Fruit fly (Drosophila melanogaster): ENCODE data around the gene UGP.

The UGP gene

DNA sequence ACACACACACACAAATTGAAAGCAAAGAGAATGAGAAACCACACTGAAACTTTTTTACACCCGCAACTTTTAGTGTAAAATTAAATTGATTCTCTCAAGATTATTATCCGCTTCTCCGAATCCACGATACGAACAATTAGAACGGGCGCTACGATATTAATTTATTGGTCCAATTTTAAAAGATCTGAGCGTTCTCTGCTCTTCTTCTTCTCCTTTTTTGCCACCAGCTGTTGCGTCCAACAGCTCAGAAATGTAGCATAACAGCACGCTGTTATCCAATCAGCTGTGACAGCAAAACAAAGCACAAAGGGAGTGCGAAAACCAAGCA lies at the start of gene UGP, which contains the start of gene Svip:
UGP (minus strand) TSS at position 223 of the 328 bp plus-strand sequence.
Svip (plus strand) TSS at position 287 of the 328 bp plus-strand sequence.
- TF ChIP-seq usp (GFP tag; optimal IDR thresholded peaks at IDR 0.05) (no peak), CG8478 (optimal IDR thresholded peaks at IDR 0.05) (no peak), psq (optimal IDR thresholded peaks at IDR 0.05) (no peak), pan (optimal IDR thresholded peaks at IDR 0.05) (no peak), EcR (GFP tag; optimal IDR thresholded peaks at IDR 0.05) (no peak), Dll (optimal IDR thresholded peaks at IDR 0.05) (no peak)

DNA sequence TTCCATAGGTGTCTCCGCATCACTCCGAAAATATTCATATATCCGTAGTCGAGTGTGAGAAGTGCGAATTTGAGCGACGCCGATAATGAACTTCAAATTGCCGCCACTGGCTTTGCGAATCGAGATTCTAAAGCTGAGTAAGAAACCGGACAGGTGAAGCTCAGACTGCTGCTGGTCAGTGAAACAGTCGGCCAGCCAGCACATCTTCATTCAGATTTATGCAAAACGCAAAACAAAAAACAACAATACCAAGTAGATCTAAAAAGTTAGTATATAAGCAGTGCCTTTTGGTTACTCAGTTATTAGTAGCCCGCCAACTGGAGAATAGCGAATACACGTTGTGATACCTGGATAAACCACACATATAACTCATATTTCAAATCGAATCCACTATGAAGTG lies 45.8 kb upstream of the UGP start, which contains the start of gene Cpr67B:
Cpr67B (plus strand) TSS at position 301 of the 400 bp plus-strand sequence.
- no peak for TF ChIP-seq pan (optimal IDR thresholded peaks at IDR 0.05)
- no peak for TF ChIP-seq EcR (GFP tag; optimal IDR thresholded peaks at IDR 0.05)
- no peak for TF ChIP-seq Dll (optimal IDR thresholded peaks at IDR 0.05)
- no peak for TF ChIP-seq psq (optimal IDR thresholded peaks at IDR 0.05)
- no peak for TF ChIP-seq CG8478 (optimal IDR thresholded peaks at IDR 0.05)
- TF ChIP-seq usp (GFP tag; optimal IDR thresholded peaks at IDR 0.05), result no peak

DNA sequence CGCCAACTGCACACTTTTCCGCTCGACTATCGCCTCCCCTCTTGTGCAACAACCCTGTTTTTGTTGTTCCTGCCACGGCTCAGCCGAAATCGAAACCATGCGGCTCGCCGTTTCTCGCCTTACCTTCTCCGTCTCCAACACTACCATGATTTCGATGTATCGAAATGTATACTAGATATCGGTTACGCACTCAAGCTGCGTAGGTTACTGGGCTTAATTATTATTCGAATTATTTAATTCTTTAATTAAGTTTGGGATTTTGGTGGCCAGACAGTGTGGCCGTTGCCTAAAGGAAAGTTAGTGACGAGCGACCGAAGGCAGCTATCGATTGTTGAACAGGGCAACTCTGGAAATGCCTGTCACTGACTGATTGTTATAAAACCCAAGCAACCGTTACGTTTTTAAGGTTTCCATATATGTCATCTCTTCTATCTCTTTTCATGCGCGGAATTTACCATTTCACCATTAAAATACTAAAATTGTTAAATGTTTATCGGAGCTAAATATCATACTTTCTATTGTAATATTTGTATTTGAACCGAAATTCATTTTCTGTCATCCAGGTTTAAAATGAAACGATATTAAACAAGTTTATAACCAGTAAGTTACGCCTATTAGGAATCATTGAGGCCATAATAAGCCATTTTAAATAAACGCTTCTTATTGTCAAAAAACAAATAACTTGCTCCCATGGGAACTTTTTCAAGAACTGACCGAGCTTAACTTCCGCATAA lies 43.6 kb upstream of the UGP start, which contains the start of gene eIF4E1:
eIF4E1 (minus strand) TSS at position 304 of the 734 bp plus-strand sequence.
- TF ChIP-seq CG8478 (optimal IDR thresholded peaks at IDR 0.05), result no peak
- TF ChIP-seq EcR (GFP tag; optimal IDR thresholded peaks at IDR 0.05), result no peak
- TF ChIP-seq Dll (optimal IDR thresholded peaks at IDR 0.05), result no peak
- TF ChIP-seq usp (GFP tag; optimal IDR thresholded peaks at IDR 0.05), result no peak
- no peak for TF ChIP-seq psq (optimal IDR thresholded peaks at IDR 0.05)
- TF ChIP-seq pan (optimal IDR thresholded peaks at IDR 0.05), result no peak

DNA sequence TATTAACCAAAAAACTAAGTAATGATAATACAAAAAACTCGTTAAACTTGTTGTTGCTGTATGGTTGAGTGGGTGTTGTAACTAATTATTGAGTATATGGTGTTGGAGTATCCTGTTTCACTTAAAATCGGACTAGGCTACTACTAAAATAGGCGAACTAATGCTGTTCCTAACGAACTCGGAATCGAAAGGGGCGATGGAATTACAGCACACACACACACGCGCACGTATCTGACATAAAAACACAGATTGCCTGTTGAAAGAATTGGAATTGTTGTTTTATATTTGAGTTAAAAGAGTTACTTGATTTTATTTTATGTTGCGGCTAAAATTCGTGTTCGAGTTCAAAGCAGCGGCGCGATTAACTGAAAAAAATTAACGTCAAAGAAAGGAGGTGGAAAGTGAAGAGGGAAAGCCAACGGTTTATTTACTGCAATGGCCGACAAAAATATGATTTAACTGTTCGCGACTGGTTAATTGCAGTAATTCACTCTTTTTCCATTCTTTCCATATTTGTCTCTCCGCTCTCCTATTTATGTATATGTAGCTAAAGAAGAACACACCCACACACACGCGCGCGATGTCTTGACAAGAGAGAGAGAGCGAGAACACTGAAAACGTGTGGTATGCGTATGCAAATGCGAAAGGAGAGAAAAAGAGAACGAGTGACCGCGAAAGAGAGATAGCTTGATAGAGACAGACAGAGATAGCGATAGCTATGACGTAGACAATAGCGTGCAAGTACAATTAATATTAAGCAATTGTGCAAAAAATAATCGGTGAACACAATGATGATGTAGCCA lies 42.8 kb upstream of the UGP start:
- TF ChIP-seq CG8478 (optimal IDR thresholded peaks at IDR 0.05) (peak; percentile 48), EcR (GFP tag; optimal IDR thresholded peaks at IDR 0.05) (no peak), psq (optimal IDR thresholded peaks at IDR 0.05) (no peak), Dll (optimal IDR thresholded peaks at IDR 0.05) (no peak)

DNA sequence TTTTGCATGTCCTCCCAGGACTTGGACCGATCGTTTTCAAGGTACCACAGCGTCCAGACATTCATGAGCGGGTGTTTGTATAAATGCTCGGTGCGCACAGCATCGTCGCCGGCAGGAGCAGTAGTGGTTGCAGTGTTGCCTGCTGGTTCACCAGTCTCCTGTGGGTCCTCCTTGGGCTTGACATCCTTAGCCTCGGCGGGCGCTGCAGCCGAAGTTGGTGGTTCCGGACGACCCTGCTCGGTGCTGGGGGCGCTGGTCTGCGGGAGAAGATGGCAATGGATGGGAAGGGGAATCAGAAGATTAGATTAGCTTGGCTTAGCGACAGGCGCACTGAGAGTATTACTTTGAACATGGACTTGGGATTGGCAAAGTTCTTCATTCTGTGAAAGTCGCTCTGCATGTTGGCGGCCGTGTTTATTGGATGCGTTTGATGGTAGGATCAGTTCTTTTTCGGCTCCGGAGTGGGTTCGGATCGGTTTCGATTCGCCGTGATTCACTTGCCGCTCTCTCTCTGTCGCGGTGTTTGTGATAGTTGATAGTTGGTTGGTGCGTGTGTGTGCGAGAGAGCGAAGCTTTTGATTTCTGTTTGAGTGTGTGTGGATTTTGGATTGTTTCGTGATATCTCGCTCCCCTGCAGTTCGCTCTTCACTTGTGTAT lies 42.1 kb upstream of the UGP start:
- no peak for TF ChIP-seq psq (optimal IDR thresholded peaks at IDR 0.05)
- TF ChIP-seq usp (GFP tag; optimal IDR thresholded peaks at IDR 0.05), result no peak
- no peak for TF ChIP-seq EcR (GFP tag; optimal IDR thresholded peaks at IDR 0.05)
- TF ChIP-seq CG8478 (optimal IDR thresholded peaks at IDR 0.05), result no peak
- no peak for TF ChIP-seq Dll (optimal IDR thresholded peaks at IDR 0.05)
- TF ChIP-seq pan (optimal IDR thresholded peaks at IDR 0.05), result no peak

DNA sequence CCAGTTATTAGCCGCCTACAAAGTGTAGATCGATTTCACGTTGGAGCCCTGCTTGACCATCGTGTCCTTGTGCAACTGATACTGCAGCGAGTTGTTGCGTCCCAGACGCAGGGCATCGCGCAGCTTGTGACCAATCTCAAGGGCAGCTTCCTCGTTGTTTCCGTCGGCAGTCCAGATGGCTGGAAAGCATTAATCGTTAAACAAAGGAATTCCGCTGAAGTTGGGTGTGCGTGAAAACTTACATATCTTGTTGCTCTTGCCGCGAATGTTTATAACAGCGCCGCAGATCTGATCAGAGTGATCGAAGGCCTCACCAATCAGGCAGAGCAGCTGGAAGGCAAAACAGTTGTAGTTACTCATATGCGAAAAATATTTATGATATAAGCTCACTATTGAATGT lies 41.1 kb upstream of the UGP start:
- no peak for TF ChIP-seq usp (GFP tag; optimal IDR thresholded peaks at IDR 0.05)

DNA sequence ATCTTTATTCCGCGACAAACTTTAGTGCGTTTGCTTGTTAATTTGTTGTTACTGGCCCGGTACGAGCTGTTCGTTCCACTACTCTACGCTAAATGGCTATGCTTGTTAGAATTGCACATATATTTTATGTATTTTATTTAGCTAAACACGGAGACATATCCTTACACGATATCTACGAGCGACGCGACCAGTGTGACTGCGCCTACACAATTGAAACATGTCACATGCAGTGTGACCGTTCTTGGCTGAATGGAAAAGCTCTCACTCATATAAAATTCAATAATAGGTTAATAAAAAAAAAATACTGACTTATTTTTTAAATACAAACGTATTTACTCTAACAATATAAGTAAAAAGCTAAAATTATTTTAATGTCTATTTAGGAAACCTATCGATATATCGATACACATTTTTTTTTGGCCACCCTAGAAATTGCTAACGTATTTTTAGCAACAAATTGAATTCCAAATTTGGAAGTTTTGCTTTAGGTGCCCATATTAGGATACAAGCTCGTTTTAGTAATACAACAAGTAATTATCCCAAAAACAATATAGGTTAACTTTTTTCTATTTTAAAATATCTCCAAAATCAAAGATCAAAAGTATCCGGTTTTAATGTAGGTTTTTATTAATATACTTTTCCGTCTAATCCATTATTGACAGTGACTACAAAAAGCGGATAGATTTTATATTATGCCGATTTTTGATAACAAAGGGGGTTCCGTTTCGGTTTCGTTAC lies 40.4 kb upstream of the UGP start, which contains the start of gene CG4080:
CG4080 (minus strand) TSS at position 215 of the 738 bp plus-strand sequence.
- no peak for TF ChIP-seq psq (optimal IDR thresholded peaks at IDR 0.05)
- no peak for TF ChIP-seq pan (optimal IDR thresholded peaks at IDR 0.05)
- no peak for TF ChIP-seq CG8478 (optimal IDR thresholded peaks at IDR 0.05)
- TF ChIP-seq EcR (GFP tag; optimal IDR thresholded peaks at IDR 0.05), result no peak
- TF ChIP-seq Dll (optimal IDR thresholded peaks at IDR 0.05), result no peak
- no peak for TF ChIP-seq usp (GFP tag; optimal IDR thresholded peaks at IDR 0.05)

DNA sequence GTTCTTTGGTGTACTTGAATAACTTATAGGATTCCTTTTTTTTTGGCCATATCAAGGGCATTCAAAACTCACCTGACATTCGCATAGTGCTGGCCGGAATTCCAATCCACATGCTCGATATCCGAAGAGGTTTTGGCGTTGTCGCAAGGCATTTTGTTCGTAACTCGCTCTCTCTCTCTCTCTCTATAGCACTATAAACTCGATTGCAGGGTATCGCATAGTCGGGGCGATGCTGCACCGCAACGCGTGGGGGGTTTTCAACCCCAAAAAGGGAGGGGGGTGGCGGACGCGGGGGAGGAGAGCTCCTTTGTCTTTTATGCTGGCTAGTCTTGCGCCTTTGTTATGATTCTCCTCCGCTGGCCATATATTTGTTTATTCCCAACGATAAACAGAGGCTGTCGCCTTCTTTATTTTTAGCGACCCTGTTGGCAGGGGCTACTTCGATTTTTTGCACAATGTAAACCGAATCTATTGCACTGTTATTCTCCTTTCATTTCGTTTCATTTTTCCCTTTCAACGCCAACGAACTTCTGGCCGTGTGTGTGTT lies 39.8 kb upstream of the UGP start:
- TF ChIP-seq usp (GFP tag; optimal IDR thresholded peaks at IDR 0.05) (no peak), Dll (optimal IDR thresholded peaks at IDR 0.05) (no peak), pan (optimal IDR thresholded peaks at IDR 0.05) (no peak), psq (optimal IDR thresholded peaks at IDR 0.05) (no peak), CG8478 (optimal IDR thresholded peaks at IDR 0.05) (no peak), EcR (GFP tag; optimal IDR thresholded peaks at IDR 0.05) (peak in 1 of 2 experiments; percentile 56)

DNA sequence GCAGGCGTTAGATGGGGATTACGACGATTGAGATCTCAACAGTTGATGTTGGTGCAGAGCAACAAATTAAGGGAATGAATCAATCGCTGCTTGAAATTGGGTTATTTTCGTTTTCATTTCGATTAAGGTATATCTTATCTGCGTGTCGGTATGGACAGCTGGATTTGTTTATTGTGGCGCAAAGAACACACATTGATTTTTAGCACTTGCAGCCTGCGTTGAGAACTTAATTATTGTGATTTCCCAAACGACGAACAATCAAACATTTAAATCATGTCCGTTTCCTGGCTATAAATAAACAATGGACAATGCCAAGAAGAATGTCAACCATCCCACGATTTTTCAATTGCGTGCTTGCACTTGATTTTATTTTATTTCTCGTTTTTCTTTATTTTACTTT lies 39.3 kb upstream of the UGP start:
- TF ChIP-seq pan (optimal IDR thresholded peaks at IDR 0.05), result no peak
- TF ChIP-seq Dll (optimal IDR thresholded peaks at IDR 0.05), result no peak
- no peak for TF ChIP-seq usp (GFP tag; optimal IDR thresholded peaks at IDR 0.05)
- no peak for TF ChIP-seq CG8478 (optimal IDR thresholded peaks at IDR 0.05)
- no peak for TF ChIP-seq psq (optimal IDR thresholded peaks at IDR 0.05)
- no peak for TF ChIP-seq EcR (GFP tag; optimal IDR thresholded peaks at IDR 0.05)

DNA sequence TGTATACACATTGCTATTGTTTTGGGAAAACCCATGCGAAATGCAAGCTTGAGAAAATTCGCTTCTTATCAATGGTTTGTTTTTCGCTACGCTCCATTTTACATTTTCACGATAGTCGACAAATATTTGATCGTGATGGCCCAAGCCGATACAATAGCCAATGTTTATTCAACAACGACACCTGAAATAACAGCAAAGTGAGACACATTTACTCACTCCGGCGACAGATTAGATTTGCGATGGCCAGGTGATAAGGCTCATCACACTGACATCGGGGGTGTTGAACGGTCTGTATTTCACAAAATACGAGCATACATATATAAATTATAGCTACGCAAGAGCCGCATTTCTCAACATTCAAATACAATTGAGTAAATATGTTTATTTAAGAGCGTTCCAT lies 38.4 kb upstream of the UGP start:
- TF ChIP-seq CG8478 (optimal IDR thresholded peaks at IDR 0.05), result no peak
- no peak for TF ChIP-seq Dll (optimal IDR thresholded peaks at IDR 0.05)
- TF ChIP-seq EcR (GFP tag; optimal IDR thresholded peaks at IDR 0.05), result no peak
- no peak for TF ChIP-seq psq (optimal IDR thresholded peaks at IDR 0.05)
- TF ChIP-seq pan (optimal IDR thresholded peaks at IDR 0.05), result no peak
- TF ChIP-seq usp (GFP tag; optimal IDR thresholded peaks at IDR 0.05), result no peak

DNA sequence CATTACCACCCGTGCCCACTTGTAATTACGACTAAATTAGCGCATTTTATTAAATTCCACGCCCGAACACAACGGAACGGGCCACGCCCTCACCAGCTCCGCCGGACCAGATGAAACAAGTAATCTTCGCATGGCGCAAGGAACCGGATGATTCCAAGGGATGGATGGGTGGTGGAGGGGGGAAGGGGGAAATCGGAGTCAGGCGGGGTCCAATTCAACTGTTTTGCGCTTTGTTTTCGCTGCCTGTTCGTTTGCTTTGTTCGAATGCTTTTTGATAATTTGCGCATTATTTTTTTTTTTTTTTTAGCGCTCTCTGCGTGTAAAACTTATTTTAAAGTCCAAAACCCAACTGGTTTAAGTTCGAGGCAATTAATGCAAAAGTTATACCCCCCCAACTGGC lies 38.0 kb upstream of the UGP start:
- TF ChIP-seq usp (GFP tag; optimal IDR thresholded peaks at IDR 0.05), result no peak
- TF ChIP-seq psq (optimal IDR thresholded peaks at IDR 0.05), result no peak
- TF ChIP-seq EcR (GFP tag; optimal IDR thresholded peaks at IDR 0.05), result no peak
- no peak for TF ChIP-seq CG8478 (optimal IDR thresholded peaks at IDR 0.05)
- no peak for TF ChIP-seq pan (optimal IDR thresholded peaks at IDR 0.05)
- no peak for TF ChIP-seq Dll (optimal IDR thresholded peaks at IDR 0.05)

All from whole organism.